Worm (Caenorhabditis elegans): ENCODE data around the gene thn-6.

thn-6 gene

ce11 chrIV:5277752-5278151 is 49.0 kb downstream of the thn-6 start, which contains the start of gene F36H12.17:
TSS of gene F36H12.17 (minus strand) at chrIV:5277852.
- TF ChIP-seq lin-35 (GFP tag; optimal IDR thresholded peaks at IDR 0.05), result no peak
- TF ChIP-seq egl-27 (tag; optimal IDR thresholded peaks at IDR 0.05), result no peak
- no peak for TF ChIP-seq nhr-71 (tag; optimal IDR thresholded peaks at IDR 0.05)
- no peak for TF ChIP-seq aha-1 (tag; optimal IDR thresholded peaks at IDR 0.05)
- no peak for TF ChIP-seq nhr-11 (tag; optimal IDR thresholded peaks at IDR 0.05)

All from whole organism, L1 larva.